Fruit fly (Drosophila melanogaster) whole organism, embryonic: ENCODE measurements around the gene CG1142.
A peak's percentile ranks its signal among the peaks of the same experiment; 100 is the strongest.

Source experiments
- Abd-B ChIP-seq: fragments of 200-800 bp; sonication (Bioruptor generic); optimal IDR thresholded peaks from 2 replicates; lab custom pipeline; 2018; ENCODE audit warnings: missing biosample characterization, mild to moderate bottlenecking, missing genetic modification characterization, moderate library complexity
- Bdp1 ChIP-seq: fragments of 200-800 bp; sonication (Bioruptor generic); optimal IDR thresholded peaks from 3 replicates; lab custom pipeline; 2016; ENCODE audit warnings: missing biosample characterization, missing genetic modification characterization
- Bgb ChIP-seq: fragments of 200-800 bp; sonication (Bioruptor generic); IDR thresholded peaks from 2 replicates; pipeline ENCODE4 v1.3.6; 2022; ENCODE audit warnings: missing biosample characterization, missing genetic modification characterization; ENCODE audit not compliant: partially characterized antibody
- CG10654 ChIP-seq: fragments of 200-800 bp; sonication (Bioruptor generic); optimal IDR thresholded peaks from 2 replicates; lab custom pipeline; 2016; ENCODE audit warnings: missing biosample characterization, missing genetic modification characterization
- CG13287 ChIP-seq: fragments of 200-800 bp; sonication (Bioruptor generic); IDR thresholded peaks from 2 replicates; pipeline ENCODE4 v1.3.6; 2022; ENCODE audit warnings: missing biosample characterization, missing genetic modification characterization; ENCODE audit not compliant: partially characterized antibody
- CG14050 ChIP-seq: fragments of 200-800 bp; sonication (Bioruptor generic); IDR thresholded peaks from 3 replicates; pipeline ENCODE4 v1.3.6; 2022; ENCODE audit warnings: missing biosample characterization, missing genetic modification characterization
- CG14860 ChIP-seq: fragments of 200-800 bp; sonication (Bioruptor generic); IDR thresholded peaks from 3 replicates; pipeline ENCODE4 v1.3.6; 2022; ENCODE audit warnings: missing biosample characterization, missing genetic modification characterization; ENCODE audit not compliant: partially characterized antibody
- CG16813 ChIP-seq: fragments of 200-800 bp; sonication (Bioruptor generic); IDR thresholded peaks from 3 replicates; pipeline ENCODE4 v1.3.6; 2022; ENCODE audit warnings: missing biosample characterization, missing genetic modification characterization; ENCODE audit not compliant: partially characterized antibody
- CG17361 ChIP-seq: fragments of 200-800 bp; sonication (Bioruptor generic); IDR thresholded peaks from 3 replicates; pipeline ENCODE4 v1.3.6; 2022; ENCODE audit warnings: missing biosample characterization, missing genetic modification characterization
- CG2199 ChIP-seq: fragments of 200-800 bp; sonication (Bioruptor generic); IDR thresholded peaks from 3 replicates; pipeline ENCODE4 v1.3.6; 2022; ENCODE audit warnings: missing biosample characterization, missing genetic modification characterization
- CG34224 ChIP-seq: fragments of 200-800 bp; sonication (Bioruptor generic); IDR thresholded peaks from 3 replicates; pipeline ENCODE4 v1.3.6; 2022; ENCODE audit warnings: missing biosample characterization, missing genetic modification characterization; ENCODE audit not compliant: partially characterized antibody
- CG42726 ChIP-seq: fragments of 200-800 bp; sonication (Bioruptor generic); IDR thresholded peaks from 2 replicates; pipeline ENCODE4 v1.3.6; 2022; ENCODE audit warnings: missing biosample characterization, missing genetic modification characterization; ENCODE audit not compliant: partially characterized antibody
- CG6791 ChIP-seq: fragments of 200-800 bp; sonication (Bioruptor generic); IDR thresholded peaks from 3 replicates; pipeline ENCODE4 v1.3.6; 2022; ENCODE audit warnings: missing biosample characterization, missing genetic modification characterization; ENCODE audit not compliant: partially characterized antibody
- CG6854 ChIP-seq: fragments of 200-800 bp; sonication (Bioruptor generic); optimal IDR thresholded peaks from 3 replicates; lab custom pipeline; 2017; ENCODE audit warnings: missing biosample characterization, mild to moderate bottlenecking, missing genetic modification characterization
- CG7963 ChIP-seq: fragments of 200-800 bp; sonication (Bioruptor generic); IDR thresholded peaks from 3 replicates; pipeline ENCODE4 v1.3.6; 2022; ENCODE audit warnings: missing biosample characterization, missing genetic modification characterization; ENCODE audit not compliant: partially characterized antibody
- CG8281 ChIP-seq: fragments of 200-800 bp; sonication (Bioruptor generic); optimal IDR thresholded peaks from 2 replicates; lab custom pipeline; 2018; ENCODE audit warnings: missing biosample characterization, mild to moderate bottlenecking, missing genetic modification characterization, moderate library complexity
- D ChIP-seq, 2 experiments: fragments of 200-800 bp in 1 of 2; fragments of >200 bp in 1 of 2; sonication (Bioruptor generic) in 1 of 2; optimal IDR thresholded peaks; 2 replicates in 1 of 2; 3 replicates in 1 of 2; lab custom pipeline; 2017; ENCODE audit warnings: mild to moderate bottlenecking in 1 of 2, missing biosample characterization in 1 of 2, missing genetic modification characterization in 1 of 2, missing genetic modification reagents in 1 of 2
- Dll ChIP-seq: fragments of 200-800 bp; sonication (Bioruptor generic); IDR thresholded peaks from 4 replicates; pipeline ENCODE4 v1.3.6; 2022; ENCODE audit warnings: missing biosample characterization, missing genetic modification characterization; ENCODE audit not compliant: partially characterized antibody
- Fer1 ChIP-seq: fragments of 200-800 bp; sonication (Bioruptor generic); optimal IDR thresholded peaks from 2 replicates; lab custom pipeline; 2017; ENCODE audit warnings: missing biosample characterization, mild to moderate bottlenecking, missing genetic modification characterization
- HLH4C ChIP-seq: fragments of 200-800 bp; sonication (Bioruptor generic); IDR thresholded peaks from 3 replicates; pipeline ENCODE4 v1.3.6; 2022; ENCODE audit warnings: missing biosample characterization, missing genetic modification characterization; ENCODE audit not compliant: partially characterized antibody
- Med ChIP-seq: fragments of 200-800 bp; sonication (Bioruptor generic); peaks from one replicate; lab custom pipeline; 2016; ENCODE audit warnings: missing biosample characterization, missing genetic modification characterization, mild to moderate bottlenecking, inconsistent platforms, moderate library complexity
- Myb ChIP-seq: fragments of 200-800 bp; sonication (Bioruptor generic); optimal IDR thresholded peaks from 2 replicates; lab custom pipeline; 2016; ENCODE audit warnings: missing biosample characterization, missing genetic modification characterization
- Opbp ChIP-seq: fragments of 200-800 bp; sonication (Bioruptor generic); IDR thresholded peaks from 3 replicates; pipeline ENCODE4 v1.3.6; 2022; ENCODE audit warnings: missing biosample characterization, missing genetic modification characterization; ENCODE audit not compliant: partially characterized antibody
- Scr ChIP-seq: fragments of 200-800 bp; sonication (Bioruptor generic); IDR thresholded peaks from 2 replicates; pipeline ENCODE4 v1.3.6; 2022; ENCODE audit warnings: missing biosample characterization, missing genetic modification characterization; ENCODE audit not compliant: partially characterized antibody
- amos ChIP-seq: fragments of 200-800 bp; sonication (Bioruptor generic); IDR thresholded peaks from 2 replicates; pipeline ENCODE4 v1.3.6; 2022; ENCODE audit warnings: missing biosample characterization, missing genetic modification characterization; ENCODE audit not compliant: partially characterized antibody
- ato ChIP-seq: fragments of 200-800 bp; sonication (Bioruptor generic); IDR thresholded peaks from 2 replicates; pipeline ENCODE4 v1.3.6; 2022; ENCODE audit warnings: missing biosample characterization, missing genetic modification characterization; ENCODE audit not compliant: partially characterized antibody
- bbx ChIP-seq: fragments of 200-800 bp; sonication (Bioruptor generic); IDR thresholded peaks from 2 replicates; pipeline ENCODE4 v1.3.6; 2022; ENCODE audit warnings: missing biosample characterization, missing genetic modification characterization; ENCODE audit not compliant: partially characterized antibody
- chm ChIP-seq: fragments of 200-800 bp; sonication (Bioruptor generic); IDR thresholded peaks from 2 replicates; pipeline ENCODE4 v1.3.6; 2022; ENCODE audit warnings: missing biosample characterization, missing genetic modification characterization
- eve ChIP-seq, 2 experiments: fragments of >200 bp; optimal IDR thresholded peaks; 2 replicates each; lab custom pipeline; 2017; ENCODE audit warnings: missing biosample characterization in 2 of 2, missing genetic modification characterization in 2 of 2
- gcm ChIP-seq: fragments of 200-800 bp; sonication (Bioruptor generic); optimal IDR thresholded peaks from 2 replicates; lab custom pipeline; 2019; ENCODE audit warnings: missing biosample characterization, mild to moderate bottlenecking, missing genetic modification characterization, moderate library complexity
- gcm2 ChIP-seq: fragments of 200-800 bp; sonication (Bioruptor generic); optimal IDR thresholded peaks from 2 replicates; lab custom pipeline; 2016; ENCODE audit warnings: missing biosample characterization, missing genetic modification characterization
- inv ChIP-seq: fragments of 200-800 bp; sonication (Bioruptor generic); IDR thresholded peaks from 2 replicates; pipeline ENCODE4 v1.3.6; 2022; ENCODE audit warnings: missing biosample characterization, missing genetic modification characterization; ENCODE audit not compliant: partially characterized antibody
- knrl ChIP-seq: fragments of 200-800 bp; sonication (Bioruptor generic); IDR thresholded peaks from 3 replicates; pipeline ENCODE4 v1.3.6; 2022; ENCODE audit warnings: missing biosample characterization, missing genetic modification characterization; ENCODE audit not compliant: partially characterized antibody
- mld ChIP-seq: fragments of 200-800 bp; sonication (Bioruptor generic); IDR thresholded peaks from 3 replicates; pipeline ENCODE4 v1.3.6; 2022; ENCODE audit warnings: missing biosample characterization, missing genetic modification characterization; ENCODE audit not compliant: partially characterized antibody
- nerfin-2 ChIP-seq: fragments of 200-800 bp; sonication (Bioruptor generic); IDR thresholded peaks from 2 replicates; pipeline ENCODE4 v1.3.6; 2022; ENCODE audit warnings: missing biosample characterization, missing genetic modification characterization; ENCODE audit not compliant: partially characterized antibody
- nmo ChIP-seq: fragments of 200-800 bp; sonication (Bioruptor generic); optimal IDR thresholded peaks from 2 replicates; lab custom pipeline; 2018; ENCODE audit warnings: missing biosample characterization, mild to moderate bottlenecking, missing genetic modification characterization, moderate library complexity
- peb ChIP-seq: fragments of 200-800 bp; sonication (Bioruptor generic); IDR thresholded peaks from 2 replicates; pipeline ENCODE4 v1.3.6; 2022; ENCODE audit warnings: missing biosample characterization, missing genetic modification characterization
- sens ChIP-seq: fragments of 200-800 bp; sonication (Bioruptor generic); peaks from one replicate; lab custom pipeline; 2016; ENCODE audit warnings: missing biosample characterization, missing genetic modification characterization
- sna ChIP-seq: fragments of 200-800 bp; sonication (Bioruptor generic); IDR thresholded peaks from 2 replicates; pipeline ENCODE4 v1.3.6; 2022; ENCODE audit warnings: missing biosample characterization, missing genetic modification characterization; ENCODE audit not compliant: partially characterized antibody
- tna ChIP-seq: fragments of 200-800 bp; sonication (Bioruptor generic); IDR thresholded peaks from 2 replicates; pipeline ENCODE4 v1.3.6; 2022; ENCODE audit warnings: missing biosample characterization, missing genetic modification characterization; ENCODE audit not compliant: partially characterized antibody
- twi ChIP-seq: fragments of 200-800 bp; optimal IDR thresholded peaks from 2 replicates; lab custom pipeline; 2019; ENCODE audit warnings: missing biosample characterization, mild to moderate bottlenecking, missing genetic modification characterization, moderate library complexity
- vnd ChIP-seq: fragments of 200-800 bp; sonication (Bioruptor generic); IDR thresholded peaks from 3 replicates; pipeline ENCODE4 v1.3.6; 2022; ENCODE audit warnings: missing biosample characterization, missing genetic modification characterization; ENCODE audit not compliant: partially characterized antibody
- wor ChIP-seq: fragments of 200-800 bp; sonication (Bioruptor generic); IDR thresholded peaks from 2 replicates; pipeline ENCODE4 v1.3.6; 2022; ENCODE audit warnings: missing biosample characterization, missing genetic modification characterization
- zfh1 ChIP-seq: fragments of 200-800 bp; sonication (Bioruptor generic); IDR thresholded peaks from 3 replicates; pipeline ENCODE4 v1.3.6; 2022; ENCODE audit warnings: missing biosample characterization, missing genetic modification characterization

Gene CG1142

DNA sequence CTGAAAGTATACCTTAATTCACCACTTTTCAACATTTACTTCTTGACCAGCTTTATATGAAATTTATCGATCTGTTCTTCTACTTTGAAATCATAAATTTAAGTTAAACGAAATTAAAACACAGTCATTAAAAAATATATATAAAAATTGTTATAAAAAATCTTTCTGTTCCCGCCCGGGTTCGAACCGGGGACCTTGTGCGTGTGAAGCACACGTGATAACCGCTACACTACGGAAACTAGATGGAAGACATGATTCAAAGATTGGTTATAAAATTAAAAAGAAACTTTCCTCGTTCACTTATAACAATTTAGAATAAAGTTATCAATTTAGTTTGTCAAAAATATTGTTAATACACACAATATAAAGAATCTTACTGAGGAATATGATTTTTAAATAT lies 1.7 kb downstream of the CG1142 start:
- TF ChIP-seq wor (no peak), bbx (peak; percentile 74; the same call in 1 of the 2 replicates), nerfin-2 (peak; percentile 76), eve (GFP tag; optimal IDR thresholded peaks at IDR 0.05; lab: Kevin White, UChicago) (peak in 1 of 2 experiments; percentile 13), gcm (GFP tag; lab: Kevin White, UChicago) (no peak), CG34224 (GFP tag; lab: Robert Waterston, UW) (peak; percentile 44; the same call in 1 of the 3 replicates), CG7963 (peak; percentile 78; the same call in 2 of the 3 replicates), CG6791 (GFP tag; lab: Robert Waterston, UW) (peak; percentile 87), vnd (GFP tag; lab: Robert Waterston, UW) (peak; percentile 49; the same call in 1 of the 3 replicates), sens (GFP tag; lab: Kevin White, UChicago) (peak; percentile 41), inv (0 out of 2 replicates have a peak, but pooled peaks have one; percentile 30), Scr (GFP tag; lab: Robert Waterston, UW) (peak; percentile 65), Opbp (GFP tag; lab: Robert Waterston, UW) (peak; percentile 76; the same call in 2 of the 3 replicates), amos (peak; percentile 78; the same call in 1 of the 2 replicates), CG17361 (GFP tag; lab: Robert Waterston, UW) (peak; percentile 29; the same call in 1 of the 3 replicates), Bgb (peak; percentile 75), HLH4C (GFP tag; lab: Robert Waterston, UW) (peak; percentile 63; the same call in 2 of the 3 replicates), mld (GFP tag; lab: Robert Waterston, UW) (peak; percentile 73; the same call in 2 of the 3 replicates), Bdp1 (peak; percentile 96), Fer1 (GFP tag; lab: Kevin White, UChicago) (no peak), tna (GFP tag; lab: Robert Waterston, UW) (peak; percentile 63), knrl (GFP tag; lab: Robert Waterston, UW) (peak; percentile 45; the same call in 2 of the 3 replicates), CG14860 (peak; percentile 59; the same call in 2 of the 3 replicates), CG16813 (GFP tag; lab: Robert Waterston, UW) (peak; percentile 84), twi (tag; lab: Kevin White, UChicago) (no peak), CG10654 (GFP tag; lab: Kevin White, UChicago) (no peak), CG6854 (no peak), sna (GFP tag; lab: Robert Waterston, UW) (0 out of 2 replicates have a peak, but pooled peaks have one; percentile 9), chm (GFP tag; lab: Robert Waterston, UW) (no peak), D (optimal IDR thresholded peaks at IDR 0.05; lab: Kevin White, UChicago) (no peak), D (GFP tag; optimal IDR thresholded peaks at IDR 0.05; lab: Kevin White, UChicago) (no peak), gcm2 (no peak), CG8281 (tag; lab: Kevin White, UChicago) (peak; percentile 46), Dll (GFP tag; lab: Robert Waterston, UW) (peak; percentile 59; the same call in 2 of the 4 replicates), Med (peak; percentile 39), CG13287 (peak; percentile 34; the same call in 1 of the 2 replicates), Myb (GFP tag; lab: Kevin White, UChicago) (no peak), peb (GFP tag; lab: Robert Waterston, UW) (no peak), nmo (no peak), CG14050 (GFP tag; lab: Robert Waterston, UW) (no peak), Abd-B (GFP tag; lab: Kevin White, UChicago) (no peak), CG42726 (peak; percentile 61; the same call in 1 of the 2 replicates), zfh1 (no peak), CG2199 (0 out of 3 replicates have a peak, but pooled peaks have one; percentile 27), ato (GFP tag; lab: Robert Waterston, UW) (peak; percentile 74; the same call in 1 of the 2 replicates)
